Fruit fly (Drosophila melanogaster) whole organism, embryonic: Measurements from ENCODE around the gene CG7728.

Experiments
- Aef1 ChIP-seq: fragments of 200-800 bp; sonication (Bioruptor generic); IDR thresholded peaks from 3 replicates; pipeline ENCODE4 v1.3.6; 2022; ENCODE audit warnings: missing biosample characterization, missing genetic modification characterization
- Bgb ChIP-seq: fragments of 200-800 bp; sonication (Bioruptor generic); IDR thresholded peaks from 2 replicates; pipeline ENCODE4 v1.3.6; 2022; ENCODE audit warnings: missing biosample characterization, missing genetic modification characterization; ENCODE audit not compliant: partially characterized antibody
- CG10267 ChIP-seq: fragments of 200-800 bp; sonication (Bioruptor generic); optimal IDR thresholded peaks from 2 replicates; lab custom pipeline; 2018; ENCODE audit warnings: missing biosample characterization, mild to moderate bottlenecking, missing genetic modification characterization, moderate library complexity
- CG10462 ChIP-seq: fragments of 200-800 bp; sonication (Bioruptor generic); optimal IDR thresholded peaks from 2 replicates; lab custom pipeline; 2016; ENCODE audit warnings: missing biosample characterization, missing genetic modification characterization
- CG10543 ChIP-seq: fragments of 200-800 bp; sonication (Bioruptor generic); optimal IDR thresholded peaks from 3 replicates; lab custom pipeline; 2017; ENCODE audit warnings: missing biosample characterization, mild to moderate bottlenecking, missing genetic modification characterization, moderate library complexity
- CG11560 ChIP-seq: fragments of 200-800 bp; sonication (Bioruptor generic); IDR thresholded peaks from 3 replicates; pipeline ENCODE4 v1.3.6; 2022; ENCODE audit warnings: missing biosample characterization, missing genetic modification characterization
- CG12391 ChIP-seq: fragments of 200-800 bp; sonication (Bioruptor generic); optimal IDR thresholded peaks from 3 replicates; lab custom pipeline; 2018; ENCODE audit warnings: missing biosample characterization, mild to moderate bottlenecking, missing genetic modification characterization, moderate library complexity
- CG13296 ChIP-seq: fragments of 200-800 bp; sonication (Bioruptor generic); optimal IDR thresholded peaks from 3 replicates; lab custom pipeline; 2018; ENCODE audit warnings: missing biosample characterization, mild to moderate bottlenecking, missing genetic modification characterization
- CG15011 ChIP-seq: fragments of 200-800 bp; sonication (Bioruptor generic); optimal IDR thresholded peaks from 3 replicates; lab custom pipeline; 2018; ENCODE audit warnings: missing biosample characterization, mild to moderate bottlenecking, missing genetic modification characterization
- CG18764 ChIP-seq: fragments of 200-800 bp; sonication (Bioruptor generic); optimal IDR thresholded peaks from 3 replicates; lab custom pipeline; 2016; ENCODE audit warnings: missing biosample characterization, missing genetic modification characterization
- CG32532 ChIP-seq: fragments of 200-800 bp; sonication (Bioruptor generic); IDR thresholded peaks from 2 replicates; pipeline ENCODE4 v1.3.6; 2022; ENCODE audit warnings: missing biosample characterization, missing genetic modification characterization
- CG3726 ChIP-seq: fragments of 200-800 bp; sonication (Bioruptor generic); IDR thresholded peaks from 3 replicates; pipeline ENCODE4, ENCODE4 v1.3.6; 2022; ENCODE audit warnings: missing biosample characterization, missing genetic modification characterization
- CG4404 ChIP-seq: fragments of 200-800 bp; sonication (Bioruptor generic); IDR thresholded peaks from 2 replicates; pipeline ENCODE4 v1.3.6; 2022; ENCODE audit warnings: missing biosample characterization, missing genetic modification characterization
- CG6689 ChIP-seq: fragments of 200-800 bp; sonication (Bioruptor generic); IDR thresholded peaks from 2 replicates; pipeline ENCODE4 v1.3.6; 2022; ENCODE audit warnings: missing biosample characterization, missing genetic modification characterization
- CG7786 ChIP-seq: fragments of 200-800 bp; sonication (Bioruptor generic); optimal IDR thresholded peaks from 2 replicates; lab custom pipeline; 2016; ENCODE audit warnings: missing biosample characterization, missing genetic modification characterization
- CG8290 ChIP-seq, 3 experiments: fragments of 200-800 bp; sonication (Bioruptor generic); optimal IDR thresholded peaks; 2 replicates each; lab custom pipeline; 2016 to 2019; ENCODE audit warnings: missing biosample characterization in 3 of 3, missing genetic modification characterization in 3 of 3, mild to moderate bottlenecking in 2 of 3, moderate library complexity in 1 of 3
- Camta ChIP-seq: fragments of 200-800 bp; sonication (Bioruptor generic); optimal IDR thresholded peaks from 2 replicates; lab custom pipeline; 2016; ENCODE audit warnings: missing biosample characterization, missing genetic modification characterization
- Deaf1 ChIP-seq: fragments of 200-800 bp; optimal IDR thresholded peaks from 3 replicates; lab custom pipeline; 2019; ENCODE audit warnings: missing biosample characterization, mild to moderate bottlenecking, missing genetic modification characterization, moderate library complexity
- GATAe ChIP-seq: fragments of 200-800 bp; sonication (Bioruptor generic); conservative IDR thresholded peaks from 2 replicates; pipeline ENCODE4 v1.3.6; 2022; ENCODE audit warnings: missing biosample characterization, missing genetic modification characterization
- Gug ChIP-seq: fragments of 200-800 bp; sonication (Bioruptor generic); IDR thresholded peaks from 4 replicates; pipeline ENCODE4 v1.3.6; 2022; ENCODE audit warnings: missing biosample characterization, missing genetic modification characterization
- Lpt ChIP-seq: fragments of >200 bp; optimal IDR thresholded peaks from 2 replicates; lab custom pipeline; 2018; ENCODE audit warnings: missing biosample characterization, missing genetic modification characterization
- Med ChIP-seq: fragments of 200-800 bp; sonication (Bioruptor generic); peaks from one replicate; lab custom pipeline; 2016; ENCODE audit warnings: missing biosample characterization, missing genetic modification characterization, mild to moderate bottlenecking, inconsistent platforms, moderate library complexity
- NFAT ChIP-seq: fragments of 200-800 bp; sonication (Bioruptor generic); IDR thresholded peaks from 2 replicates; pipeline ENCODE4 v1.3.6; 2022; ENCODE audit warnings: missing biosample characterization, missing genetic modification characterization
- Nf-YC ChIP-seq: fragments of 200-800 bp; optimal IDR thresholded peaks from 3 replicates; lab custom pipeline; 2019; ENCODE audit warnings: missing biosample characterization, mild to moderate bottlenecking, missing genetic modification characterization, moderate library complexity
- Optix ChIP-seq: fragments of 200-800 bp; sonication (Bioruptor generic); IDR thresholded peaks from 3 replicates; pipeline ENCODE4 v1.3.6; 2022; ENCODE audit warnings: missing biosample characterization, missing genetic modification characterization
- PHDP ChIP-seq: fragments of 200-800 bp; sonication (Bioruptor generic); optimal IDR thresholded peaks from 3 replicates; lab custom pipeline; 2018; ENCODE audit warnings: missing biosample characterization, mild to moderate bottlenecking, missing genetic modification characterization, moderate library complexity
- Rfx ChIP-seq: fragments of 200-800 bp; sonication (Bioruptor generic); IDR thresholded peaks from 2 replicates; pipeline ENCODE4 v1.3.6; 2022; ENCODE audit warnings: missing biosample characterization, missing genetic modification characterization
- Rx ChIP-seq: fragments of 200-800 bp; sonication (Bioruptor generic); IDR thresholded peaks from 2 replicates; pipeline ENCODE4 v1.3.6; 2022; ENCODE audit warnings: missing biosample characterization, missing genetic modification characterization
- Sox102F ChIP-seq: fragments of 200-800 bp; sonication (Bioruptor generic); optimal IDR thresholded peaks from 2 replicates; lab custom pipeline; 2018; ENCODE audit warnings: missing biosample characterization, mild to moderate bottlenecking, missing genetic modification characterization, moderate library complexity
- Taf1 ChIP-seq: fragments of 200-800 bp; sonication (Bioruptor generic); IDR thresholded peaks from 2 replicates; pipeline ENCODE4 v1.3.6; 2022; ENCODE audit warnings: missing biosample characterization, missing genetic modification characterization
- Tbp ChIP-seq: fragments of >200 bp; optimal IDR thresholded peaks from 2 replicates; lab custom pipeline; 2018; ENCODE audit warnings: missing biosample characterization, missing genetic modification characterization
- Trl ChIP-seq, 3 experiments: fragments of >200 bp in 2 of 3; fragments of 200-800 bp in 1 of 3; sonication (Bioruptor generic) in 1 of 3; optimal IDR thresholded peaks; 2 replicates in 1 of 3; 3 replicates in 2 of 3; lab custom pipeline; 2016 to 2017; ENCODE audit warnings: missing biosample characterization in 1 of 3, missing genetic modification characterization in 1 of 3
- Usf ChIP-seq: fragments of 200-800 bp; sonication (Bioruptor generic); optimal IDR thresholded peaks from 2 replicates; lab custom pipeline; 2017; ENCODE audit warnings: missing genotype, missing biosample characterization, missing genetic modification characterization
- Vsx1 ChIP-seq: fragments of 200-800 bp; sonication (Bioruptor generic); optimal IDR thresholded peaks from 2 replicates; lab custom pipeline; 2017; ENCODE audit warnings: missing biosample characterization, mild to moderate bottlenecking, missing genetic modification characterization, missing genetic modification reagents
- bbx ChIP-seq: fragments of 200-800 bp; sonication (Bioruptor generic); IDR thresholded peaks from 2 replicates; pipeline ENCODE4 v1.3.6; 2022; ENCODE audit warnings: missing biosample characterization, missing genetic modification characterization; ENCODE audit not compliant: partially characterized antibody
- caup ChIP-seq: fragments of 200-800 bp; sonication (Bioruptor generic); optimal IDR thresholded peaks from 3 replicates; lab custom pipeline; 2017; ENCODE audit warnings: missing biosample characterization, mild to moderate bottlenecking, missing genetic modification characterization, moderate library complexity; ENCODE audit not compliant: severe bottlenecking
- corto ChIP-seq: fragments of 200-800 bp; sonication (Bioruptor generic); optimal IDR thresholded peaks from 2 replicates; lab custom pipeline; 2016; ENCODE audit warnings: missing biosample characterization, mild to moderate bottlenecking, missing genetic modification characterization, moderate library complexity
- cwo ChIP-seq: fragments of 200-800 bp; sonication (Bioruptor generic); optimal IDR thresholded peaks from 3 replicates; lab custom pipeline; 2017; ENCODE audit warnings: missing biosample characterization, missing genetic modification characterization, mild to moderate bottlenecking, moderate library complexity, missing genetic modification reagents
- exex ChIP-seq: fragments of 200-800 bp; sonication (Bioruptor generic); optimal IDR thresholded peaks from 4 replicates; lab custom pipeline; 2018; ENCODE audit warnings: missing biosample characterization, mild to moderate bottlenecking, missing genetic modification characterization, moderate library complexity
- gem ChIP-seq: fragments of 200-800 bp; sonication (Bioruptor generic); optimal IDR thresholded peaks from 2 replicates; lab custom pipeline; 2019; ENCODE audit warnings: missing biosample characterization, mild to moderate bottlenecking, missing genetic modification characterization, moderate library complexity
- jumu ChIP-seq: fragments of 200-800 bp; sonication (Bioruptor generic); optimal IDR thresholded peaks from 3 replicates; lab custom pipeline; 2016; ENCODE audit warnings: missing biosample characterization, missing genetic modification characterization
- nerfin-1 ChIP-seq: fragments of 200-800 bp; sonication (Bioruptor generic); optimal IDR thresholded peaks from 3 replicates; lab custom pipeline; 2019; ENCODE audit warnings: missing biosample characterization, mild to moderate bottlenecking, missing genetic modification characterization, moderate library complexity
- phol ChIP-seq: fragments of 200-800 bp; sonication (Bioruptor generic); optimal IDR thresholded peaks from 3 replicates; lab custom pipeline; 2018; ENCODE audit warnings: missing biosample characterization, mild to moderate bottlenecking, missing genetic modification characterization, moderate library complexity
- ranshi ChIP-seq: fragments of 200-800 bp; sonication (Bioruptor generic); IDR thresholded peaks from 2 replicates; pipeline ENCODE4 v1.3.6; 2022; ENCODE audit warnings: missing biosample characterization, missing genetic modification characterization
- run ChIP-seq: fragments of 200-800 bp; sonication (Bioruptor generic); optimal IDR thresholded peaks from 3 replicates; lab custom pipeline; 2018; ENCODE audit warnings: missing biosample characterization, mild to moderate bottlenecking, missing genetic modification characterization
- sr ChIP-seq: fragments of 200-800 bp; sonication (Bioruptor generic); IDR thresholded peaks from 3 replicates; pipeline ENCODE4 v1.3.6; 2022; ENCODE audit warnings: missing biosample characterization, missing genetic modification characterization
- ssp ChIP-seq: fragments of 200-800 bp; sonication (Bioruptor generic); IDR thresholded peaks from 2 replicates; pipeline ENCODE4 v1.3.6; 2022; ENCODE audit warnings: missing biosample characterization, missing genetic modification characterization
- tin ChIP-seq: fragments of 200-800 bp; sonication (Bioruptor generic); optimal IDR thresholded peaks from 3 replicates; lab custom pipeline; 2016; ENCODE audit warnings: missing biosample characterization, missing genetic modification characterization

Gene CG7728

dm6 chr3L:17001055-17001454, 15.3 kb upstream of the CG7728 start (continued):
- TF ChIP-seq caup (GFP tag; lab: Kevin White, UChicago) (peak; percentile 19), ssp (GFP tag; lab: Robert Waterston, UW) (no peak), Rfx (no peak; the same call in 1 of the 2 replicates), exex (tag; lab: Kevin White, UChicago) (peak; percentile 93), sr (peak; percentile 12; the same call in 1 of the 3 replicates), Sox102F (no peak), PHDP (tag; lab: Kevin White, UChicago) (peak; percentile 42), CG15011 (GFP tag; lab: Kevin White, UChicago) (no peak)

DNA sequence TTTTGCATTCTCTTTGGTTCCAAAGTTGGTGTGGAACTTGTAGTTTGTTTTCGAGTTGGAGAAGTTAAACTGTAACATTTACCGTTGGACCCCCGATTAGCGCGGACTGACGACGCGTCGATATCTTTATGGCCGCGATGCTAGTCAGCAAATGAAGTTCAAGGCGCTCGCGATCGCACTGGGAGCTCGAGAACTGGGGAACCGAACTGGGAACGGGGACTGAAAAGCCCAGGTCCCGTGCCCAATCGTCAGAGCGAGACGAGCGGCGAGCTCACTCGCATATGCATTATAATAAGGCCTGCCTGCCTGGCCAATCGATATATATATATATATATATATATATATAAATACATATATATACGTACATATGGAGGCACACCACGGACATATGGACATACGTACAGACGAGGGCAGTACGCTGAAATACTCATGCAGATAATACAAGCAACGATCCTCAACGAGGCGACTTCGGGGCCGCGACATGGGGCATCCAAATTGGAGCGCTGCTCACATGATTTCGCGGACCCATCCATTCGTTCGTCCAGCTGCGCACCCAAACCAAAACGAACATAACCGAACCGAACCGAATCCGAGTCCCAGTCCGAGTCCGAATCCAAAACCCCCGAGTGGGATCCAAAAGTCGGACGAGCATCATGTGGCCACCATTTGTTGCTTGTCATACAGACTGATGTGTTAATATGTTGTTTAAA, 14.0 kb upstream of the CG7728 start:
- TF ChIP-seq CG7786 (GFP tag; lab: Kevin White, UChicago) (no peak), jumu (GFP tag; lab: Kevin White, UChicago) (no peak), GATAe (no peak), CG12391 (no peak), Nf-YC (peak; percentile 10), Deaf1 (tag; lab: Kevin White, UChicago) (peak; percentile 92), CG18764 (GFP tag; lab: Kevin White, UChicago) (no peak), corto (no peak), CG32532 (0 out of 2 replicates have a peak, but pooled peaks have one; percentile 14), CG13296 (GFP tag; lab: Kevin White, UChicago) (no peak), Bgb (GFP tag; lab: Robert Waterston, UW) (no peak), CG10462 (no peak), Lpt (GFP tag; lab: Kevin White, UChicago) (no peak), Med (GFP tag; lab: Kevin White, UChicago) (peak; percentile 52), CG10267 (tag; lab: Kevin White, UChicago) (no peak), Usf (GFP tag; lab: Kevin White, UChicago) (no peak), Gug (GFP tag; lab: Robert Waterston, UW) (no peak), ranshi (GFP tag; lab: Robert Waterston, UW) (no peak), Camta (GFP tag; lab: Kevin White, UChicago) (no peak), Taf1 (GFP tag; lab: Robert Waterston, UW) (no peak), Vsx1 (GFP tag; lab: Kevin White, UChicago) (no peak), CG6689 (GFP tag; lab: Robert Waterston, UW) (no peak), Rx (GFP tag; lab: Robert Waterston, UW) (no peak), CG10543 (GFP tag; lab: Kevin White, UChicago) (peak; percentile 85), gem (no peak), Trl (optimal IDR thresholded peaks at IDR 0.05; lab: Kevin White, UChicago) (no peak), Trl (GFP tag; optimal IDR thresholded peaks at IDR 0.05; lab: Kevin White, UChicago) (no peak), CG8290 (GFP tag; optimal IDR thresholded peaks at IDR 0.05; lab: Kevin White, UChicago) (no peak), CG8290 (tag; optimal IDR thresholded peaks at IDR 0.05; lab: Kevin White, UChicago) (peak in 1 of 2 experiments; percentile 55), NFAT (GFP tag; lab: Robert Waterston, UW) (no peak), CG3726 (no peak), phol (tag; lab: Kevin White, UChicago) (no peak), cwo (peak; percentile 31), Optix (GFP tag; lab: Robert Waterston, UW) (0 out of 3 replicates have a peak, but pooled peaks have one; percentile 11), tin (GFP tag; lab: Kevin White, UChicago) (no peak), nerfin-1 (tag; lab: Kevin White, UChicago) (no peak), bbx (GFP tag; lab: Robert Waterston, UW) (no peak), CG11560 (tag; lab: Robert Waterston, UW) (no peak), run (tag; lab: Kevin White, UChicago) (no peak), Tbp (no peak), CG4404 (GFP tag; lab: Robert Waterston, UW) (no peak), Aef1 (GFP tag; lab: Robert Waterston, UW) (no peak)
